Worm (Caenorhabditis elegans): ENCODE measurements around the gene K09F6.15.

DNA sequence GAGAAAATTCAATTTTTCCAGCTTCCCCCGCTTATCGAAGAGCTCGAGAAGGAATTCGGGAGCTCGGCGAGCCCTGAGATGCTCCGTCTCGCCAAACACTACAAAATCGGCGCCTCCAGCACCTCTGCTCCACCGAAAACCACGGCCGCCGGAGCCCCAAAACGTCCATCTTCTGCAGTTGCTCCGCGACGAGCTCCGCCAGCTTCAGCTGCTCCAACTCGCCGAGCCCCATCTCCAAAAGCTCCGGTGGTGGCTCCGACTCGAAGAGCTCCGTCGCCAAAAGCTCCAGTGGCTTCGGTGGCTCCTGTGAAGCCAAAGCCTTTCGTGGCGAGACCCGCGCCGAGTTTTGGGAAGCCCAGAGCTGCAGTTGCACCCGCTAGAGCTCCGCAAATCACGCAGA is 25.7 kb downstream of the K09F6.15 start:
- TF ChIP-seq Y95B8A.8 (GFP tag; IDR thresholded peaks at IDR 0.05) (no peak), repo-1 (tag; optimal IDR thresholded peaks at IDR 0.05) (no peak), dpff-1 (tag; optimal IDR thresholded peaks at IDR 0.05) (no peak)

Measured in whole organism, young adult.